Fruit fly (Drosophila melanogaster): ENCODE results near the gene RluA-2.

The RluA-2 gene

DNA sequence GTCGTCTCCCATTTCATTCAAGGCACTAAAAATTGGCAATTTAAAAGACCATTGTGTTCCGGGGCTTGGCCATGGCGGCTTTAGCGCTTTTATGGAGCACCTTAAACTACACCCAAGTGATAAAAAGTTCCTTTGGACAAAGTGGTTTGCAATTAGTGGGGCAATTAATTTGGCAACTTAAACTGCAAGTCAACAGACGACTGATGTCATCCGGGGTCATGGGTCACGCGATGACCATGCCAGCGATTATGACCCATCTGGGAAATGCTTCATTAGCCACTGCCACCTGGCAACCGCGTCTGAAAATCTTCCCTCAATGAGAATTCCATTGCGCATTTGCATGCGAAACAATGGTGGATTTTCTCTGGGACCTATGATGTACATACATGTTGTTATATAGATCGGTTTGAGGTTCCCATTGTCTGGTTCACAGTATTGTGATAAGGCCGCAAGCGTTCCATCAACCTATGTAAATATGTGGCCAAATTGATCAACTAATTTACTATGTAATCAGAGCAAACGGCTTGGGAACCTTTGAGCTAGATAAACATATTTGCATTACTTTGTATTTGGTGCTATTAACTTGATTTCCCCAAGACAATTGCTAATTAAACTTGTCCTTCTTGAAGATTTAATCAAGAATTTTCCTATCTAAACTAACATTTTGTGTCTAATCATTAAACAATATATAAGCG, 20.4 kb downstream of the RluA-2 start (continued):
- no peak for TF ChIP-seq E2f2 (GFP tag; IDR thresholded peaks at IDR 0.05)
- TF ChIP-seq CG5245 (GFP tag; optimal IDR thresholded peaks at IDR 0.05) = no peak
- TF ChIP-seq sc (optimal IDR thresholded peaks at IDR 0.05) = no peak
- TF ChIP-seq sc (GFP tag; optimal IDR thresholded peaks at IDR 0.05) = peak; percentile 32
- TF ChIP-seq CG1832 (GFP tag; optimal IDR thresholded peaks at IDR 0.05) = no peak
- TF ChIP-seq nmo (GFP tag; optimal IDR thresholded peaks at IDR 0.05) = no peak
- TF ChIP-seq tap (tag; optimal IDR thresholded peaks at IDR 0.05) = no peak
- TF ChIP-seq CG6813 (GFP tag; optimal IDR thresholded peaks at IDR 0.05) = peak; percentile 52
- TF ChIP-seq MBD-R2 (GFP tag; IDR thresholded peaks at IDR 0.05) = no peak
- TF ChIP-seq CG6854 (GFP tag; optimal IDR thresholded peaks at IDR 0.05) = no peak
- no peak for TF ChIP-seq CG11247 (GFP tag; IDR thresholded peaks at IDR 0.05)
- no peak for TF ChIP-seq Meics (GFP tag; optimal IDR thresholded peaks at IDR 0.05)
- TF ChIP-seq CG34376 (GFP tag; optimal IDR thresholded peaks at IDR 0.05) = no peak
- TF ChIP-seq CG2712 (tag; optimal IDR thresholded peaks at IDR 0.05) = peak; percentile 6
- peak; percentile 52 for TF ChIP-seq bab2 (GFP tag; optimal IDR thresholded peaks at IDR 0.05)
- TF ChIP-seq CG33213 (GFP tag; optimal IDR thresholded peaks at IDR 0.05) = peak; percentile 1
- TF ChIP-seq H2.0 (GFP tag; IDR thresholded peaks at IDR 0.05) = no peak
- TF ChIP-seq Blimp-1 (GFP tag; optimal IDR thresholded peaks at IDR 0.05) = peak; percentile 33
- no peak for TF ChIP-seq Mad (GFP tag; optimal IDR thresholded peaks at IDR 0.05)
- TF ChIP-seq bsh (GFP tag; optimal IDR thresholded peaks at IDR 0.05) = peak in 1 of 2 experiments; percentile 63
- no peak for TF ChIP-seq fd3F (GFP tag; optimal IDR thresholded peaks at IDR 0.05)
- TF ChIP-seq CG2116 (GFP tag; optimal IDR thresholded peaks at IDR 0.05) = no peak
- TF ChIP-seq CG1233 (GFP tag; optimal IDR thresholded peaks at IDR 0.05) = peak; percentile 15
- TF ChIP-seq CG5180 (GFP tag; optimal IDR thresholded peaks at IDR 0.05) = no peak
- TF ChIP-seq salm (tag; optimal IDR thresholded peaks at IDR 0.05) = peak; percentile 1
- TF ChIP-seq CG17328 (GFP tag; IDR thresholded peaks at IDR 0.05) = peak; percentile 15; the same call in 1 of the 2 replicates
- peak in 1 of 2 experiments; percentile 18 for TF ChIP-seq Hr78 (GFP tag; optimal IDR thresholded peaks at IDR 0.05)
- peak; percentile 56 for TF ChIP-seq Med (GFP tag)
- TF ChIP-seq inv (GFP tag; IDR thresholded peaks at IDR 0.05; ENCODE audit: partially characterized antibody) = no peak
- no peak for TF ChIP-seq CG6791 (GFP tag; IDR thresholded peaks at IDR 0.05; ENCODE audit: partially characterized antibody)
- TF ChIP-seq sens (GFP tag) = peak; percentile 81
- peak; percentile 91 for TF ChIP-seq Ets65A (GFP tag)
- no peak for TF ChIP-seq CG15269 (tag; optimal IDR thresholded peaks at IDR 0.05)
- no peak for TF ChIP-seq Antp (GFP tag; optimal IDR thresholded peaks at IDR 0.05)
- TF ChIP-seq HLHmδ (GFP tag; optimal IDR thresholded peaks at IDR 0.05) = no peak
- TF ChIP-seq zen (tag; optimal IDR thresholded peaks at IDR 0.05) = no peak
- no peak for TF ChIP-seq maf-S (GFP tag; optimal IDR thresholded peaks at IDR 0.05)
- TF ChIP-seq ATbp (GFP tag; optimal IDR thresholded peaks at IDR 0.05) = peak; percentile 53
- peak; percentile 25 for TF ChIP-seq CG1602 (GFP tag; optimal IDR thresholded peaks at IDR 0.05)
- peak; percentile 25 for TF ChIP-seq Vsx1 (GFP tag; optimal IDR thresholded peaks at IDR 0.05)
- no peak for TF ChIP-seq CG10462 (GFP tag; optimal IDR thresholded peaks at IDR 0.05)
- no peak for TF ChIP-seq chif (GFP tag; optimal IDR thresholded peaks at IDR 0.05)
- TF ChIP-seq CG17186 (GFP tag; optimal IDR thresholded peaks at IDR 0.05) = no peak
- TF ChIP-seq CG3065 (GFP tag; optimal IDR thresholded peaks at IDR 0.05) = no peak
- no peak for TF ChIP-seq CG18599 (GFP tag; optimal IDR thresholded peaks at IDR 0.05)
- no peak for TF ChIP-seq ham (GFP tag; IDR thresholded peaks at IDR 0.05)
- no peak for TF ChIP-seq HHEX (GFP tag; optimal IDR thresholded peaks at IDR 0.05)
- TF ChIP-seq gsb-n (tag; optimal IDR thresholded peaks at IDR 0.05) = peak; percentile 36
- no peak for TF ChIP-seq en (GFP tag; optimal IDR thresholded peaks at IDR 0.05)
